Fruit fly (Drosophila melanogaster): ENCODE results near the gene Qsox2.

Qsox2 gene

dm6 chr3R:21895961-21896875, 17.3 kb upstream of the Qsox2 start:
- TF ChIP-seq insv (optimal IDR thresholded peaks at IDR 0.05), result no peak
- TF ChIP-seq Sin3A (optimal IDR thresholded peaks at IDR 0.05), result no peak
- no peak for TF ChIP-seq Myc (optimal IDR thresholded peaks at IDR 0.05)
- no peak for TF ChIP-seq psq (optimal IDR thresholded peaks at IDR 0.05)
- no peak for TF ChIP-seq h (optimal IDR thresholded peaks at IDR 0.05)
- TF ChIP-seq ttk (optimal IDR thresholded peaks at IDR 0.05), result no peak

DNA sequence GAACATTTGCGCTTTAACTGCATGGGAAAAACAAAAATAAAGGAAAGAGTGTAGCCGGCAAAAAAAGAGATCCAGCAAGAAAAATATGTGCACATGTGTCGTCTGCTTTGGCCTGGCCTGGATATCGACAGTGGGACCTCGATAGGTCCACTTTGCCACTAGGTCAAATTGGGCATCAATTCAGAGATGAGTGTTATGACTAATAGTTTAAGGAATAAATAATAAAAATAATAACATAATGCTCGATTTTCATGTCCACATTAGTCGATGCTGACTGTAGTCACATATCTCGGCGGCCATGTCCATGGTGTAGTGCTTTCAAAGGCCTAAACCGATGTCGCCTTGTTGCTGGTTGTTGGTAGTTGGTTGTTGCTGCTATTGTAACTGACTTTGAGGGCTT, 16.0 kb upstream of the Qsox2 start:
- no peak for TF ChIP-seq Myc (optimal IDR thresholded peaks at IDR 0.05)
- TF ChIP-seq ttk (optimal IDR thresholded peaks at IDR 0.05), result no peak
- TF ChIP-seq insv (optimal IDR thresholded peaks at IDR 0.05), result no peak
- TF ChIP-seq h (optimal IDR thresholded peaks at IDR 0.05), result no peak
- no peak for TF ChIP-seq psq (optimal IDR thresholded peaks at IDR 0.05)
- no peak for TF ChIP-seq Sin3A (optimal IDR thresholded peaks at IDR 0.05)

DNA sequence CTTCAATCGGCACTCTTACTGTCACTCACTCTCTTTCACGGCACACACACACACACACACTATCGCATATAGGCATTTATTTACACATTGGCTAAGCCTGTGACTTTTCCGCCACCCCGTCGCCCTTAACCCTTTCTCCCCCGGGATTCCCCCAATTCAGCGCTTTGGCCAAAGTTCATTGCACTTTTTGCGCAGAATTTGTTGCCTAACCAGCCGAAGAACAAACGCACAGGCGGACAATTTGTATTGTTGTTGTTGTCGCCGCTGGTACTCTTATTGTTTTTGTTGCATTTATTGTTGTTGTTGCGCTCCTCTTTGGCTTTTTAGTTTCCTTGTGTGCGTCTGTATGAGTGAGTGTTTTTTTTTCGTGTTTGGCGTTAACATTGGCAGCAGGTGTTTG, 14.8 kb upstream of the Qsox2 start:
- TF ChIP-seq insv (optimal IDR thresholded peaks at IDR 0.05), result no peak
- no peak for TF ChIP-seq ttk (optimal IDR thresholded peaks at IDR 0.05)

- TF ChIP-seq Myc (optimal IDR thresholded peaks at IDR 0.05), result no peak
- TF ChIP-seq psq (optimal IDR thresholded peaks at IDR 0.05), result no peak
- TF ChIP-seq insv (optimal IDR thresholded peaks at IDR 0.05), result no peak
- no peak for TF ChIP-seq h (optimal IDR thresholded peaks at IDR 0.05)
- TF ChIP-seq Sin3A (optimal IDR thresholded peaks at IDR 0.05), result no peak
- TF ChIP-seq ttk (optimal IDR thresholded peaks at IDR 0.05), result no peak
Observed at dm6 chr3R:21899170-21899575, 14.4 kb upstream of the Qsox2 start.

- TF ChIP-seq Sin3A (optimal IDR thresholded peaks at IDR 0.05), result no peak
- TF ChIP-seq insv (optimal IDR thresholded peaks at IDR 0.05), result no peak
- TF ChIP-seq h (optimal IDR thresholded peaks at IDR 0.05), result no peak
- TF ChIP-seq ttk (optimal IDR thresholded peaks at IDR 0.05), result no peak
- TF ChIP-seq psq (optimal IDR thresholded peaks at IDR 0.05), result no peak
- no peak for TF ChIP-seq Myc (optimal IDR thresholded peaks at IDR 0.05)
Observed at dm6 chr3R:21904345-21904744, 9.2 kb upstream of the Qsox2 start.

DNA sequence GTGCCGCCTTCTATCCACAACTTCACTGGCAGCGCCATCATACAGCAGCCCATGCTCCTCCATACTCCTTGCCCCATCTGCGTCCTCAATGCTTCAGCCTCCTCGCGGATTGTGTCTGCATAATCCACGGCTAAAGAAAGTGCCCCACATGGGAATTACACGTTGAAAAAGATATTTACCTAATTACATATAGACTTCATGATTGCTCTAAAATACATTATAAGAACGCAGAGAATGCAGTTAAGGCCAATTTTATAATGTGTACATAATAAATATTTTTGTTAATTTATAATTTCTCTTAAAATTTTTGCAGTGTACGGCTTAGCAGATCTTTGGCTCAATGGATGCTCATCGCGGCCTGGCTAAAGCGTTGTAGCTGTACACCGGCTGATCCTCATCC, 7.9 kb upstream of the Qsox2 start:
- TF ChIP-seq ttk (optimal IDR thresholded peaks at IDR 0.05) (no peak), Myc (optimal IDR thresholded peaks at IDR 0.05) (no peak), psq (optimal IDR thresholded peaks at IDR 0.05) (no peak), h (optimal IDR thresholded peaks at IDR 0.05) (no peak)

DNA sequence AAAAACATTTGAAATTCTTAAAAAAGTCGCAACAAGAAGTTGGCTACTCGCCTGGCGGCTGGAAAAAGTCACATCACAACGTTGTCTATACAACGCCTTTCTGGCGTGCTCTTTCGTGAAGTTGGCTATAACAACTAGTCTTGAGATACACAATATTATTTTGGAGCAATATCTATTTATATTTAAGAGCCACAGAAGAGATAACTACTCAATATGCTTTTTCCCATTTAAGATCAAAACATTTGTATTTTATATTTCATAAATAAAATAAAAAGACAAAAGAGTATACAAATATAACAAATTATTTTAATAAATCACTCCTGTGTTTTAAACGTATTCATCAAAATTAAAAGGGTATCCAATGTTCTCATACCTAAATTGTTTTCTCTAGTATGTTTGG, 6.7 kb upstream of the Qsox2 start:
- TF ChIP-seq h (optimal IDR thresholded peaks at IDR 0.05) (no peak), Myc (optimal IDR thresholded peaks at IDR 0.05) (no peak), ttk (optimal IDR thresholded peaks at IDR 0.05) (no peak), insv (optimal IDR thresholded peaks at IDR 0.05) (no peak), Sin3A (optimal IDR thresholded peaks at IDR 0.05) (no peak), psq (optimal IDR thresholded peaks at IDR 0.05) (no peak)

DNA sequence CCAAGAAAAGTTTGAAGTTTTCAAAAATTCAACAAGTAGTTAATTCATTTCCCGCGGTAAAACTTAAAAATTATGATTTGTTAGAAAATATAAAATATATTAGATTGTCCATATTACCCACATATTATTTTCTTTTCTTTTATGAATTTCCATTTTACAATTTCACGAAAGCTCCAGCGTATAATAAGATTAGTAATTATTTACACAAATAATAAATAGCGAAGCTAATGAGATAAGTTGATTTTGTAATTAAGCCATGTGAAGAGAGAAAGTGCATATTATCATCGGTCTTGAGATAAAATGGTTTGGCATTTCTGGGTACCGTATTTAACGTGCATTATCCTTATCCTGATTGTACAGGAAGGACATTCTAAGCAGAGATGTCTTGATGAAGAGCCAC, 2.0 kb upstream of the Qsox2 start, which contains the start of gene Qsox3:
Gene Qsox3, plus strand, starts transcription at position 301 of the 400 bp plus-strand sequence.
- TF ChIP-seq psq (optimal IDR thresholded peaks at IDR 0.05), result no peak
- TF ChIP-seq Myc (optimal IDR thresholded peaks at IDR 0.05), result no peak
- TF ChIP-seq h (optimal IDR thresholded peaks at IDR 0.05), result no peak
- no peak for TF ChIP-seq ttk (optimal IDR thresholded peaks at IDR 0.05)
- no peak for TF ChIP-seq Sin3A (optimal IDR thresholded peaks at IDR 0.05)
- no peak for TF ChIP-seq insv (optimal IDR thresholded peaks at IDR 0.05)

DNA sequence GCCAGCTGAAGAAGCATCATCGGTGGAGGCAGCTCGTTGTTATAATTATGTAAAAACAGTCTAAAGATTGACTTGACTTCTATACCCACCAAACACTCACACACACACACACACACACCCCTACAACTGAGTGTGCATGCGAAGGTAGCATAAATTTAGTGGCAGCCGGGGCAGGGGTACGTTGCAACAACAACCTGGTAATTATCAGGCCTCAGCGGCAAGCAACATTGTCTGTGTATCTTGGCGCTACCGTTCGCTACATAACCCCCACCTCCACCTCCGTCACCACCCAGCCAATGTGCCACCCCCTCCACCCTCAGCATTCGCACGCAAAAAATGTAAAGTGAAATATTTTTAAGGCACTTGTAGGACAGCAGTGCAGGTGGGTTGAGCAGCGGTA, 3.4 kb downstream of the Qsox2 start:
- TF ChIP-seq psq (optimal IDR thresholded peaks at IDR 0.05) (no peak), insv (optimal IDR thresholded peaks at IDR 0.05) (no peak), h (optimal IDR thresholded peaks at IDR 0.05) (no peak), Myc (optimal IDR thresholded peaks at IDR 0.05) (no peak)

dm6 chr3R:21920495-21920894, 6.9 kb downstream of the Qsox2 start:
- no peak for TF ChIP-seq insv (optimal IDR thresholded peaks at IDR 0.05)
- no peak for TF ChIP-seq h (optimal IDR thresholded peaks at IDR 0.05)
- TF ChIP-seq Sin3A (optimal IDR thresholded peaks at IDR 0.05), result no peak
- no peak for TF ChIP-seq Myc (optimal IDR thresholded peaks at IDR 0.05)
- no peak for TF ChIP-seq psq (optimal IDR thresholded peaks at IDR 0.05)
- no peak for TF ChIP-seq ttk (optimal IDR thresholded peaks at IDR 0.05)

DNA sequence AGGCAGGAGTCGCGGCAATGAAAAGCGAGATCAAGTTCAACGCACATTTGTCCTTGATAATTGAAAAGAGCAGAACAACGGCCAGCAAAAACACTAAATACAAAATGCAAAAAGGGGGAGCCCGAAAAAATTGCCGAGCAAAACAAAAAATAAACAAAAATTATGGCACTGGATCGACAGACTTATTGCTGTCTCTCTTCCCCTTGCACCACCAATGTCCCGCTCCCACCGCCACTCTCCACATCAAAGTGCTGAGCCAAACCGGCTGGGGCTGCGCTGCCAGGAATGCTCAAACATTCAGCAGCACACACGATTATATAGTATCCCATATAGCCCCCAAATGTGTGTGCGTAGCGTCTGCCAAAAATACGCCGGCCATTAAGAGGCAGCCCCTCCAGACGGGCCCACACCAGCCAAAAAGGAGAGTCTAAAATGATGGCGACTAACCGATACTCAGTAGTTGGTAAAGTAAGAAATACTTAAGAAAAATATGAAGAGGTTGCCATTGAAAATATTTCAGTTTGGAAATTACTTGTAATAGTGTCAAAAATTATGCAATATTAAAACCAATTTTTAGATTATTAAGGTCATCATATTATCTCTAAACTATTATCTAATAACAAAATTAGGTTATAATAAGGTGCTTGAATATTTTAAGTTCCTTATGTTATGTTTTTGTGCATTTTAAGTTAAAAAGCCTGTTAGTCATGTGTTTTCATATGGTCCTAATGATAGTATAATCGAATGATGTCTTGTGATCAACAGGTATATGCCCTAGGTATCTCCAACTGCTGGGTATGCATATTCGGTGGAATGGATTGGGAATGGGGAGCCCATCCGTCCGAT, 8.0 kb downstream of the Qsox2 start:
- TF ChIP-seq insv (optimal IDR thresholded peaks at IDR 0.05) (no peak), psq (optimal IDR thresholded peaks at IDR 0.05) (no peak), Myc (optimal IDR thresholded peaks at IDR 0.05) (no peak), ttk (optimal IDR thresholded peaks at IDR 0.05) (no peak), h (optimal IDR thresholded peaks at IDR 0.05) (no peak), Sin3A (optimal IDR thresholded peaks at IDR 0.05) (no peak)

dm6 chr3R:21922244-21922643, 8.7 kb downstream of the Qsox2 start:
- TF ChIP-seq Sin3A (optimal IDR thresholded peaks at IDR 0.05), result no peak
- TF ChIP-seq h (optimal IDR thresholded peaks at IDR 0.05), result no peak
- no peak for TF ChIP-seq Myc (optimal IDR thresholded peaks at IDR 0.05)
- TF ChIP-seq psq (optimal IDR thresholded peaks at IDR 0.05), result no peak
- TF ChIP-seq ttk (optimal IDR thresholded peaks at IDR 0.05), result no peak
- no peak for TF ChIP-seq insv (optimal IDR thresholded peaks at IDR 0.05)
